Fruit fly (Drosophila melanogaster) whole organism, embryonic: Measurements from ENCODE around the gene slp1.
A peak's percentile ranks its signal among the peaks of the same experiment; 100 is the strongest.

Experiments
- Adf1 ChIP-seq: fragments of 200-800 bp; sonication (Bioruptor generic); IDR thresholded peaks from 2 replicates; pipeline ENCODE4 v1.3.6; 2022; ENCODE audit warnings: missing biosample characterization, missing genetic modification characterization
- CG10147 ChIP-seq: fragments of 200-800 bp; sonication (Bioruptor generic); optimal IDR thresholded peaks from 2 replicates; lab custom pipeline; 2019; ENCODE audit warnings: missing biosample characterization, mild to moderate bottlenecking, missing genetic modification characterization, moderate library complexity
- CG1233 ChIP-seq: fragments of 200-800 bp; sonication (Bioruptor generic); optimal IDR thresholded peaks from 4 replicates; lab custom pipeline; 2018; ENCODE audit warnings: missing biosample characterization, mild to moderate bottlenecking, missing genetic modification characterization
- CG12659 ChIP-seq: fragments of 200-800 bp; sonication (Bioruptor generic); optimal IDR thresholded peaks from 3 replicates; lab custom pipeline; 2017; ENCODE audit warnings: mild to moderate bottlenecking, missing biosample characterization, missing genetic modification reagents, missing genetic modification characterization
- CG12769 ChIP-seq: fragments of 200-800 bp; sonication (Bioruptor generic); optimal IDR thresholded peaks from 2 replicates; lab custom pipeline; 2019; ENCODE audit warnings: missing biosample characterization, mild to moderate bottlenecking, missing genetic modification characterization, moderate library complexity
- CG13287 ChIP-seq: fragments of 200-800 bp; sonication (Bioruptor generic); IDR thresholded peaks from 2 replicates; pipeline ENCODE4 v1.3.6; 2022; ENCODE audit warnings: missing biosample characterization, missing genetic modification characterization; ENCODE audit not compliant: partially characterized antibody
- CG15073 ChIP-seq: fragments of 200-800 bp; sonication (Bioruptor generic); optimal IDR thresholded peaks from 2 replicates; lab custom pipeline; 2016; ENCODE audit warnings: missing biosample characterization, missing genetic modification characterization
- CG2199 ChIP-seq: fragments of 200-800 bp; sonication (Bioruptor generic); IDR thresholded peaks from 3 replicates; pipeline ENCODE4 v1.3.6; 2022; ENCODE audit warnings: missing biosample characterization, missing genetic modification characterization
- CG31224 ChIP-seq: fragments of 200-800 bp; sonication (Bioruptor generic); IDR thresholded peaks from 2 replicates; pipeline ENCODE4 v1.3.6; 2022; ENCODE audit warnings: missing biosample characterization, missing genetic modification characterization
- CG32532 ChIP-seq: fragments of 200-800 bp; sonication (Bioruptor generic); IDR thresholded peaks from 2 replicates; pipeline ENCODE4 v1.3.6; 2022; ENCODE audit warnings: missing biosample characterization, missing genetic modification characterization
- CG4707 ChIP-seq: fragments of 200-800 bp; sonication (Bioruptor generic); optimal IDR thresholded peaks from 2 replicates; lab custom pipeline; 2018; ENCODE audit warnings: missing biosample characterization, mild to moderate bottlenecking, missing genetic modification characterization, moderate library complexity
- CG6175 ChIP-seq: fragments of 200-800 bp; sonication (Bioruptor generic); IDR thresholded peaks from 3 replicates; pipeline ENCODE4 v1.3.6; 2022; ENCODE audit warnings: missing biosample characterization, missing genetic modification characterization
- CG6791 ChIP-seq: fragments of 200-800 bp; sonication (Bioruptor generic); IDR thresholded peaks from 3 replicates; pipeline ENCODE4 v1.3.6; 2022; ENCODE audit warnings: missing biosample characterization, missing genetic modification characterization; ENCODE audit not compliant: partially characterized antibody
- CG9609 ChIP-seq: fragments of 200-800 bp; sonication (Bioruptor generic); optimal IDR thresholded peaks from 3 replicates; lab custom pipeline; 2016; ENCODE audit warnings: missing biosample characterization, missing genetic modification characterization
- CG9727 ChIP-seq: fragments of 200-800 bp; sonication (Bioruptor generic); optimal IDR thresholded peaks from 3 replicates; lab custom pipeline; 2017; ENCODE audit warnings: missing biosample characterization, mild to moderate bottlenecking, missing genetic modification characterization
- CrebB ChIP-seq: fragments of 200-800 bp; sonication (Bioruptor generic); optimal IDR thresholded peaks from 3 replicates; lab custom pipeline; 2018; ENCODE audit warnings: missing biosample characterization, mild to moderate bottlenecking, missing genetic modification characterization
- D ChIP-seq, 2 experiments: fragments of 200-800 bp in 1 of 2; fragments of >200 bp in 1 of 2; sonication (Bioruptor generic) in 1 of 2; optimal IDR thresholded peaks; 2 replicates in 1 of 2; 3 replicates in 1 of 2; lab custom pipeline; 2017; ENCODE audit warnings: mild to moderate bottlenecking in 1 of 2, missing biosample characterization in 1 of 2, missing genetic modification characterization in 1 of 2, missing genetic modification reagents in 1 of 2
- Deaf1 ChIP-seq: fragments of 200-800 bp; optimal IDR thresholded peaks from 3 replicates; lab custom pipeline; 2019; ENCODE audit warnings: missing biosample characterization, mild to moderate bottlenecking, missing genetic modification characterization, moderate library complexity
- Dref ChIP-seq: fragments of 200-800 bp; sonication (Bioruptor generic); IDR thresholded peaks from 2 replicates; pipeline ENCODE4 v1.3.6; 2022; ENCODE audit warnings: missing biosample characterization, missing genetic modification characterization
- HmgZ ChIP-seq: fragments of 200-800 bp; sonication (Bioruptor generic); optimal IDR thresholded peaks from 2 replicates; lab custom pipeline; 2018; ENCODE audit warnings: missing biosample characterization, mild to moderate bottlenecking, missing genetic modification characterization
- Lhr ChIP-seq: fragments of 200-800 bp; sonication (Bioruptor generic); optimal IDR thresholded peaks from 3 replicates; lab custom pipeline; 2017; ENCODE audit warnings: mild to moderate bottlenecking, missing biosample characterization, missing genetic modification reagents, missing genetic modification characterization
- Med ChIP-seq: fragments of 200-800 bp; sonication (Bioruptor generic); peaks from one replicate; lab custom pipeline; 2016; ENCODE audit warnings: missing biosample characterization, missing genetic modification characterization, mild to moderate bottlenecking, inconsistent platforms, moderate library complexity
- Nf-YC ChIP-seq: fragments of 200-800 bp; optimal IDR thresholded peaks from 3 replicates; lab custom pipeline; 2019; ENCODE audit warnings: missing biosample characterization, mild to moderate bottlenecking, missing genetic modification characterization, moderate library complexity
- Rx ChIP-seq: fragments of 200-800 bp; sonication (Bioruptor generic); IDR thresholded peaks from 2 replicates; pipeline ENCODE4 v1.3.6; 2022; ENCODE audit warnings: missing biosample characterization, missing genetic modification characterization
- YL-1 ChIP-seq: fragments of 200-800 bp; sonication (Bioruptor generic); optimal IDR thresholded peaks from 3 replicates; lab custom pipeline; 2017; ENCODE audit warnings: missing biosample characterization, mild to moderate bottlenecking, missing genetic modification characterization
- ash1 ChIP-seq: fragments of 200-800 bp; sonication (Bioruptor generic); optimal IDR thresholded peaks from 2 replicates; lab custom pipeline; 2018; ENCODE audit warnings: missing biosample characterization, mild to moderate bottlenecking, missing genetic modification characterization
- caup ChIP-seq: fragments of 200-800 bp; sonication (Bioruptor generic); optimal IDR thresholded peaks from 3 replicates; lab custom pipeline; 2017; ENCODE audit warnings: missing biosample characterization, mild to moderate bottlenecking, missing genetic modification characterization, moderate library complexity; ENCODE audit not compliant: severe bottlenecking
- cg ChIP-seq: fragments of 200-800 bp; sonication (Bioruptor generic); optimal IDR thresholded peaks from 3 replicates; lab custom pipeline; 2019; ENCODE audit warnings: missing biosample characterization, mild to moderate bottlenecking, missing genetic modification characterization, moderate library complexity
- ci ChIP-seq: fragments of 200-800 bp; sonication (Bioruptor generic); IDR thresholded peaks from 3 replicates; pipeline ENCODE4 v1.3.6; 2022; ENCODE audit warnings: missing biosample characterization, missing genetic modification characterization
- cwo ChIP-seq: fragments of 200-800 bp; sonication (Bioruptor generic); optimal IDR thresholded peaks from 3 replicates; lab custom pipeline; 2017; ENCODE audit warnings: missing biosample characterization, missing genetic modification characterization, mild to moderate bottlenecking, moderate library complexity, missing genetic modification reagents
- gro ChIP-seq: fragments of 200-800 bp; sonication (Bioruptor generic); optimal IDR thresholded peaks from 2 replicates; lab custom pipeline; 2016; ENCODE audit warnings: missing biosample characterization, missing genetic modification characterization
- phol ChIP-seq: fragments of 200-800 bp; sonication (Bioruptor generic); optimal IDR thresholded peaks from 3 replicates; lab custom pipeline; 2018; ENCODE audit warnings: missing biosample characterization, mild to moderate bottlenecking, missing genetic modification characterization, moderate library complexity
- psq ChIP-seq: fragments of 200-800 bp; sonication (Bioruptor generic); optimal IDR thresholded peaks from 2 replicates; lab custom pipeline; 2017; ENCODE audit warnings: missing biosample characterization, missing genetic modification characterization
- rib ChIP-seq: fragments of 200-800 bp; sonication (Bioruptor generic); IDR thresholded peaks from 2 replicates; pipeline ENCODE4 v1.3.6; 2022; ENCODE audit warnings: missing biosample characterization, missing genetic modification characterization
- sens ChIP-seq: fragments of 200-800 bp; sonication (Bioruptor generic); peaks from one replicate; lab custom pipeline; 2016; ENCODE audit warnings: missing biosample characterization, missing genetic modification characterization
- sim ChIP-seq: fragments of 200-800 bp; sonication (Bioruptor generic); IDR thresholded peaks from 2 replicates; pipeline ENCODE4 v1.3.6; 2022; ENCODE audit warnings: missing biosample characterization, missing genetic modification characterization
- ssp ChIP-seq: fragments of 200-800 bp; sonication (Bioruptor generic); IDR thresholded peaks from 2 replicates; pipeline ENCODE4 v1.3.6; 2022; ENCODE audit warnings: missing biosample characterization, missing genetic modification characterization
- stwl ChIP-seq: fragments of 200-800 bp; sonication (Bioruptor generic); optimal IDR thresholded peaks from 3 replicates; lab custom pipeline; 2018; ENCODE audit warnings: missing biosample characterization, mild to moderate bottlenecking, missing genetic modification characterization, moderate library complexity
- trem ChIP-seq: fragments of 200-800 bp; optimal IDR thresholded peaks from 3 replicates; lab custom pipeline; 2019; ENCODE audit warnings: missing biosample characterization, mild to moderate bottlenecking, missing genetic modification characterization, moderate library complexity

Gene slp1

dm6 chr2L:3803466-3804143 is 21.9 kb upstream of the slp1 start, which contains the start of gene Reph (continued):
- TF ChIP-seq YL-1 (GFP tag; lab: Kevin White, UChicago) = peak; percentile 17
- TF ChIP-seq CG12769 (tag; lab: Kevin White, UChicago) = peak; percentile 46
- TF ChIP-seq Lhr (GFP tag; lab: Kevin White, UChicago) = no peak
- no peak for TF ChIP-seq CG6791
- 0 out of 2 replicates have a peak, but pooled peaks have one; percentile 21 for TF ChIP-seq CG13287
- TF ChIP-seq caup (GFP tag; lab: Kevin White, UChicago) = peak; percentile 64
- TF ChIP-seq CG10147 (GFP tag; lab: Kevin White, UChicago) = no peak
- TF ChIP-seq CG9727 (GFP tag; lab: Kevin White, UChicago) = no peak
- TF ChIP-seq psq (GFP tag; lab: Kevin White, UChicago) = peak; percentile 19
- TF ChIP-seq phol (tag; lab: Kevin White, UChicago) = no peak
- peak; percentile 72 for TF ChIP-seq Med (GFP tag; lab: Kevin White, UChicago)
- TF ChIP-seq CrebB (tag; lab: Kevin White, UChicago) = peak; percentile 49
- TF ChIP-seq gro (GFP tag; lab: Kevin White, UChicago) = peak; percentile 1
- TF ChIP-seq ash1 (GFP tag; lab: Kevin White, UChicago) = peak; percentile 67
- TF ChIP-seq Rx (GFP tag; lab: Robert Waterston, UW) = 0 out of 2 replicates have a peak, but pooled peaks have one; percentile 27
- peak; percentile 75 for TF ChIP-seq rib (GFP tag; lab: Robert Waterston, UW)
- TF ChIP-seq CG32532 (GFP tag; lab: Robert Waterston, UW) = peak; percentile 45; the same call in 1 of the 2 replicates
- TF ChIP-seq ci (GFP tag; lab: Robert Waterston, UW) = peak; percentile 68; the same call in 2 of the 3 replicates
- peak; percentile 45 for TF ChIP-seq Deaf1 (tag; lab: Kevin White, UChicago)
- TF ChIP-seq cg (GFP tag; lab: Kevin White, UChicago) = peak; percentile 98
- TF ChIP-seq CG12659 (GFP tag; lab: Kevin White, UChicago) = peak; percentile 38
- no peak for TF ChIP-seq Dref
- TF ChIP-seq Nf-YC (tag; lab: Kevin White, UChicago) = peak; percentile 2
- peak; percentile 9 for TF ChIP-seq CG4707
- TF ChIP-seq CG15073 (GFP tag; lab: Kevin White, UChicago) = no peak
- TF ChIP-seq CG1233 (GFP tag; lab: Kevin White, UChicago) = no peak
- peak; percentile 69; the same call in 1 of the 3 replicates for TF ChIP-seq CG6175 (GFP tag; lab: Robert Waterston, UW)
- TF ChIP-seq CG9609 = no peak
- peak; percentile 68; the same call in 1 of the 2 replicates for TF ChIP-seq Adf1 (GFP tag; lab: Robert Waterston, UW)
- no peak for TF ChIP-seq trem (tag; lab: Kevin White, UChicago)
- TF ChIP-seq sim = no peak
- no peak for TF ChIP-seq CG31224
- no peak for TF ChIP-seq sens (GFP tag; lab: Kevin White, UChicago)
- peak; percentile 59; the same call in 1 of the 3 replicates for TF ChIP-seq CG2199 (GFP tag; lab: Robert Waterston, UW)
- no peak for TF ChIP-seq stwl (tag; lab: Kevin White, UChicago)
- peak; percentile 59 for TF ChIP-seq cwo (GFP tag; lab: Kevin White, UChicago)
- peak; percentile 83 for TF ChIP-seq HmgZ (tag; lab: Kevin White, UChicago)
- TF ChIP-seq D (optimal IDR thresholded peaks at IDR 0.05; lab: Kevin White, UChicago) = no peak
- peak; percentile 8 for TF ChIP-seq D (GFP tag; optimal IDR thresholded peaks at IDR 0.05; lab: Kevin White, UChicago)
- TF ChIP-seq ssp (GFP tag; lab: Robert Waterston, UW) = no peak
